Fruit fly (Drosophila melanogaster) Kc167 (cell line): Measurements from ENCODE around the gene yellow-e2.

Experiments used
- Myc ChIP-seq: fragments of >200 bp; optimal IDR thresholded peaks from 2 replicates; lab custom pipeline; 2017; ENCODE audit warnings: missing external identifiers
- psq ChIP-seq: fragments of >200 bp; optimal IDR thresholded peaks from 2 replicates; lab custom pipeline; 2017; ENCODE audit warnings: missing external identifiers
- ttk ChIP-seq: sonication (Bioruptor generic); optimal IDR thresholded peaks from 2 replicates; lab custom pipeline; 2017; ENCODE audit warnings: missing external identifiers

- TF ChIP-seq ttk (lab: Kevin White, UChicago): no peak
- no peak for TF ChIP-seq psq (lab: Kevin White, UChicago)
- no peak for TF ChIP-seq Myc (lab: Kevin White, UChicago)
Measured at dm6 chr3R:13428341-13429040, 21.7 kb upstream of the yellow-e2 start.
